Worm (Caenorhabditis elegans): ENCODE data around the gene F13H10.5.

DNA sequence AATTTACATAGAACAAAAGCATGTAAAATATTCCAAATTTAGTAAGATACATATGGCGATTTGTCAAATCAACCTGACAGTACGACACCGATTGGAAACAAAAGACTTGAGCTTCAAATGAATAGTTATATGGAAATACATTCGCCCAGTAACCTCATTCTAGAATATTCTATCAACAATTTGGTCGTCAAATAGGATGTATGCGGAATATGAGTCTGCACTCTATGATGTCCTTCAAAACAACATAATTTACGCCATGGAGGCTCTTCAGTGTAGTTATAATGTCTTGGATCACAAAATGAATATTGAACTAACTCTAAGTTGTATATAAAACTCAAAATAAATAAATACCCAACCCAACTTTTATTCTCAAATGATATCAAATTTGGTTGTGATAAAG is 35.8 kb downstream of the F13H10.5 start:
- TF ChIP-seq ref-1 (GFP tag; conservative IDR thresholded peaks at IDR 0.05) (no peak), med-1 (GFP tag; optimal IDR thresholded peaks at IDR 0.05; ENCODE audit: insufficient read depth) (no peak), cog-1 (tag; optimal IDR thresholded peaks at IDR 0.05) (no peak), klf-2 (GFP tag; conservative IDR thresholded peaks at IDR 0.05) (no peak), ztf-29 (GFP tag; IDR thresholded peaks at IDR 0.05) (no peak), tab-1 (GFP tag; IDR thresholded peaks at IDR 0.05) (no peak), ztf-23 (GFP tag; IDR thresholded peaks at IDR 0.05) (no peak), T22C8.4 (GFP tag; IDR thresholded peaks at IDR 0.05) (0 out of 2 replicates have a peak, but pooled peaks have one; percentile 11), flt-1 (GFP tag; IDR thresholded peaks at IDR 0.05) (no peak)
